Worm (Caenorhabditis elegans): ENCODE measurements around the gene pgp-11.
A peak's percentile ranks its signal among the peaks of the same experiment; 100 is the strongest.

pgp-11 gene

ce11 chrII:8027663-8028062, 23.6 kb upstream of the pgp-11 start, which contains the start of gene swsn-7:
Gene swsn-7 (minus strand): TSS chrII:8027763.
- TF ChIP-seq F10E7.11 (tag; optimal IDR thresholded peaks at IDR 0.05): no peak
- no peak for TF ChIP-seq mxl-1 (tag; optimal IDR thresholded peaks at IDR 0.05)
- TF ChIP-seq sea-2 (GFP tag; IDR thresholded peaks at IDR 0.05): no peak
- TF ChIP-seq mcd-1 (GFP tag; IDR thresholded peaks at IDR 0.05): no peak
- TF ChIP-seq ets-4 (GFP tag; optimal IDR thresholded peaks at IDR 0.05): no peak
- no peak for TF ChIP-seq let-526 (GFP tag; IDR thresholded peaks at IDR 0.05)
- TF ChIP-seq ztf-28 (GFP tag; IDR thresholded peaks at IDR 0.05): no peak
- TF ChIP-seq mes-4 (tag; optimal IDR thresholded peaks at IDR 0.05): no peak
- TF ChIP-seq B0019.2 (GFP tag; conservative IDR thresholded peaks at IDR 0.05): no peak
- no peak for TF ChIP-seq Y95B8A.8 (GFP tag; IDR thresholded peaks at IDR 0.05)
- TF ChIP-seq gei-17 (GFP tag; optimal IDR thresholded peaks at IDR 0.05): no peak
- TF ChIP-seq cebp-1 (GFP tag; IDR thresholded peaks at IDR 0.05): no peak
- no peak for TF ChIP-seq cebp-1 (tag; optimal IDR thresholded peaks at IDR 0.05)
- TF ChIP-seq tlf-1 (GFP tag; optimal IDR thresholded peaks at IDR 0.05): no peak
- no peak for TF ChIP-seq somi-1 (GFP tag; optimal IDR thresholded peaks at IDR 0.05)
- no peak for TF ChIP-seq F49E8.2 (tag; optimal IDR thresholded peaks at IDR 0.05; ENCODE audit: insufficient read depth)

ce11 chrII:8022461-8022860, 18.4 kb upstream of the pgp-11 start, which contains the start of gene hda-2:
Gene hda-2 (minus strand): TSS chrII:8022561.
- TF ChIP-seq F10E7.11 (tag; optimal IDR thresholded peaks at IDR 0.05) (no peak), lin-54 (GFP tag; optimal IDR thresholded peaks at IDR 0.05) (no peak), T26A5.8 (tag; optimal IDR thresholded peaks at IDR 0.05) (no peak), nhr-90 (tag; optimal IDR thresholded peaks at IDR 0.05) (no peak), nfya-1 (tag; optimal IDR thresholded peaks at IDR 0.05; ENCODE audit: borderline replicate concordance, insufficient read depth) (no peak), egl-44 (GFP tag; IDR thresholded peaks at IDR 0.05) (no peak), ccch-3 (GFP tag; optimal IDR thresholded peaks at IDR 0.05) (no peak), hrde-1 (tag; optimal IDR thresholded peaks at IDR 0.05; ENCODE audit: borderline replicate concordance) (peak; percentile 9), athp-1 (tag; optimal IDR thresholded peaks at IDR 0.05) (no peak), rec-8 (tag; optimal IDR thresholded peaks at IDR 0.05) (no peak), Y79H2A.3 (GFP tag; conservative IDR thresholded peaks at IDR 0.05) (no peak), lsy-27 (tag; optimal IDR thresholded peaks at IDR 0.05; ENCODE audit: borderline replicate concordance, insufficient read depth) (no peak), pbrm-1 (GFP tag; IDR thresholded peaks at IDR 0.05) (0 out of 2 replicates have a peak, but pooled peaks have one; percentile 18), hmg-1.2 (GFP tag; IDR thresholded peaks at IDR 0.05) (no peak), F57C9.4 (tag; optimal IDR thresholded peaks at IDR 0.05) (no peak), ekl-4 (GFP tag; IDR thresholded peaks at IDR 0.05) (0 out of 2 replicates have a peak, but pooled peaks have one; percentile 26)

ce11 chrII:8020580-8021044, 16.6 kb upstream of the pgp-11 start:
- peak; percentile 45 for TF ChIP-seq atf-7 (tag; optimal IDR thresholded peaks at IDR 0.05)
- TF ChIP-seq attf-6 (GFP tag; IDR thresholded peaks at IDR 0.05): peak; percentile 56; the same call in 1 of the 2 replicates
- TF ChIP-seq tlf-1 (GFP tag; optimal IDR thresholded peaks at IDR 0.05): peak; percentile 67
- TF ChIP-seq Y56A3A.18 (GFP tag; IDR thresholded peaks at IDR 0.05): peak; percentile 14; the same call in 1 of the 2 replicates
- no peak for TF ChIP-seq tbx-9 (tag; optimal IDR thresholded peaks at IDR 0.05; ENCODE audit: borderline replicate concordance)
- no peak for TF ChIP-seq snpc-4 (GFP tag; optimal IDR thresholded peaks at IDR 0.05)
- no peak for TF ChIP-seq snpc-4 (tag; optimal IDR thresholded peaks at IDR 0.05)
- TF ChIP-seq aptf-2 (GFP tag; conservative IDR thresholded peaks at IDR 0.05): no peak
- no peak for TF ChIP-seq xnd-1 (tag; optimal IDR thresholded peaks at IDR 0.05)
- TF ChIP-seq nhr-27 (tag; optimal IDR thresholded peaks at IDR 0.05): no peak
- peak; percentile 52 for TF ChIP-seq F52B5.7 (tag; optimal IDR thresholded peaks at IDR 0.05)
- peak; percentile 12 for TF ChIP-seq tbp1 (GFP tag; optimal IDR thresholded peaks at IDR 0.05)
- TF ChIP-seq ceh-27 (GFP tag; optimal IDR thresholded peaks at IDR 0.05): no peak
- TF ChIP-seq B0019.2 (GFP tag; conservative IDR thresholded peaks at IDR 0.05): no peak
- no peak for TF ChIP-seq ztf-28 (GFP tag; IDR thresholded peaks at IDR 0.05)
- peak; percentile 43; the same call in 1 of the 2 replicates for TF ChIP-seq rcor-1 (GFP tag; IDR thresholded peaks at IDR 0.05)
- TF ChIP-seq T07F8.4 (tag; optimal IDR thresholded peaks at IDR 0.05): no peak
- no peak for TF ChIP-seq zfh-2 (GFP tag; conservative IDR thresholded peaks at IDR 0.05)
- TF ChIP-seq hmg-1.2 (GFP tag; IDR thresholded peaks at IDR 0.05): peak; percentile 32; the same call in 1 of the 2 replicates

Data from whole organism, young adult.